Worm (Caenorhabditis elegans) whole organism, L4/young adult: ENCODE measurements around the gene npp-16.

Experiments
- W03F9.2 ChIP-seq: fragments of 150-350 bp; optimal IDR thresholded peaks from 2 replicates; lab custom pipeline; 2014; ENCODE audit warnings: missing biosample characterization, missing genetic modification characterization
- dao-5 ChIP-seq: sonication (generic microtip); optimal IDR thresholded peaks from 2 replicates; lab custom pipeline; 2016; ENCODE audit warnings: missing genotype, missing genetic modification characterization, moderate library complexity, missing compliant biosample characterization
- him-1 ChIP-seq: sonication (generic microtip); optimal IDR thresholded peaks from 2 replicates; lab custom pipeline; 2016; ENCODE audit warnings: missing genotype, missing genetic modification reagents, missing genetic modification characterization, missing compliant biosample characterization

DNA sequence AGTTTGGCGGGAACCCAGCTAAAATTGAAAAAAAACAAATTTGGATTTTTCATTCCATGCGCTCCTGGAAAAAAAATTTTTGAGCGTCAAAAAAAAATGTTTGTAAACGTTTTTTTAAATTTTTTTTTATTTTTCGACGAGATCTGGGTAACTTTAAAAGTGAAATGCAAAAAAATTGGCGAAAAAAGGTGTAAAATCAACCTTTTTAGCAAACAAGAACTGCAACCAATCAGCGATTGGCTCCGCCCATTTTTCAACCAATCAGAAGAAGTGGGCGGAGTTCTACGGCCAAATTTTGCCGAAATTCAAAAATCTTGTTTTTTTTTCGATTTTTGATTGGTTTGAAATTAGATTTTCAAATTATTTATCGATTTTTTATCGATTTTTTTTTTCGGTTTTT lies 20.2 kb upstream of the npp-16 start:
- TF ChIP-seq him-1 (tag; lab: Kevin White, UChicago) (no peak), W03F9.2 (tag; lab: Kevin White, UChicago) (no peak), dao-5 (tag; lab: Kevin White, UChicago) (no peak)
